Worm (Caenorhabditis elegans) whole organism, mixed stage, embryonic: ENCODE results near the gene R07E4.3.

Experiments
- M03D4.4 ChIP-seq: sonication (generic microtip); optimal IDR thresholded peaks from 2 replicates; lab custom pipeline; 2017; ENCODE audit warnings: mild to moderate bottlenecking, missing genetic modification characterization, missing compliant biosample characterization
- bed-3 ChIP-seq: fragments of 200-800 bp; sonication (Bioruptor generic); optimal IDR thresholded peaks from 3 replicates; lab custom pipeline; 2018; ENCODE audit warnings: mild to moderate bottlenecking, missing genetic modification characterization, moderate library complexity, missing compliant biosample characterization
- blmp-1 ChIP-seq: fragments of 150-350 bp; optimal IDR thresholded peaks from 2 replicates; lab custom pipeline; 2014; ENCODE audit warnings: missing biosample characterization, missing genetic modification characterization
- ceh-39 ChIP-seq: fragments of 150-350 bp; optimal IDR thresholded peaks from 2 replicates; lab custom pipeline; 2014; ENCODE audit warnings: missing biosample characterization, missing genetic modification characterization
- ceh-43 ChIP-seq: fragments of 200-800 bp; sonication (Bioruptor generic); optimal IDR thresholded peaks from 2 replicates; lab custom pipeline; 2018; ENCODE audit warnings: mild to moderate bottlenecking, missing genetic modification characterization, moderate library complexity, missing compliant biosample characterization
- ces-1 ChIP-seq: fragments of 150-350 bp; optimal IDR thresholded peaks from 2 replicates; lab custom pipeline; 2014; ENCODE audit warnings: missing biosample characterization, missing genetic modification reagents, missing genetic modification characterization
- elt-1 ChIP-seq: sonication (generic microtip); optimal IDR thresholded peaks from 2 replicates; lab custom pipeline; 2017; ENCODE audit warnings: missing genetic modification characterization, mild to moderate bottlenecking, missing compliant biosample characterization, antibody characterized with exemption, moderate library complexity, borderline replicate concordance; ENCODE audit not compliant: insufficient read depth
- elt-3 ChIP-seq: fragments of 150-350 bp; optimal IDR thresholded peaks from 2 replicates; lab custom pipeline; 2014; ENCODE audit warnings: missing biosample characterization, missing genetic modification characterization
- hlh-1 ChIP-seq: fragments of 150-350 bp; optimal IDR thresholded peaks from 2 replicates; lab custom pipeline; 2014; ENCODE audit warnings: missing biosample characterization, missing genetic modification reagents, missing genetic modification characterization
- lin-32 ChIP-seq: fragments of 200-800 bp; sonication (Bioruptor generic); optimal IDR thresholded peaks from 2 replicates; lab custom pipeline; 2018; ENCODE audit warnings: mild to moderate bottlenecking, missing genetic modification characterization, missing compliant biosample characterization
- lsy-2 ChIP-seq: fragments of 150-350 bp; optimal IDR thresholded peaks from 2 replicates; lab custom pipeline; 2014; ENCODE audit warnings: missing biosample characterization, missing genetic modification characterization
- mep-1 ChIP-seq: fragments of 150-350 bp; optimal IDR thresholded peaks from 2 replicates; lab custom pipeline; 2017; ENCODE audit warnings: missing biosample characterization, missing genetic modification reagents, missing genetic modification characterization, inconsistent platforms
- mls-2 ChIP-seq: sonication (generic microtip); optimal IDR thresholded peaks from 2 replicates; lab custom pipeline; 2016; ENCODE audit warnings: mild to moderate bottlenecking, missing genetic modification characterization, moderate library complexity, missing compliant biosample characterization
- nhr-12 ChIP-seq: fragments of 150-350 bp; optimal IDR thresholded peaks from 2 replicates; lab custom pipeline; 2014; ENCODE audit warnings: missing biosample characterization, missing genetic modification characterization
- nhr-2 ChIP-seq: fragments of 150-350 bp; optimal IDR thresholded peaks from 2 replicates; lab custom pipeline; 2014; ENCODE audit warnings: missing biosample characterization, missing genetic modification characterization
- nhr-237 ChIP-seq: fragments of 150-350 bp; optimal IDR thresholded peaks from 2 replicates; lab custom pipeline; 2014; ENCODE audit warnings: missing biosample characterization, missing genetic modification characterization
- nhr-28 ChIP-seq: fragments of 150-350 bp; optimal IDR thresholded peaks from 2 replicates; lab custom pipeline; 2014; ENCODE audit warnings: missing biosample characterization, missing genetic modification characterization
- nhr-76 ChIP-seq: sonication (generic microtip); optimal IDR thresholded peaks from 2 replicates; lab custom pipeline; 2017; ENCODE audit warnings: missing biosample characterization, missing genetic modification characterization
- pha-4 ChIP-seq: fragments of 150-350 bp; optimal IDR thresholded peaks from 2 replicates; lab custom pipeline; 2018; ENCODE audit warnings: missing biosample characterization, missing genetic modification reagents, missing genetic modification characterization
- sem-2 ChIP-seq: fragments of 200-800 bp; sonication (Bioruptor generic); optimal IDR thresholded peaks from 2 replicates; lab custom pipeline; 2018; ENCODE audit warnings: mild to moderate bottlenecking, missing genetic modification characterization, missing compliant biosample characterization
- snpc-4 ChIP-seq: fragments of 150-350 bp; optimal IDR thresholded peaks from 2 replicates; lab custom pipeline; 2014; ENCODE audit warnings: missing biosample characterization, missing genetic modification characterization
- sptf-1 ChIP-seq: sonication (generic microtip); optimal IDR thresholded peaks from 2 replicates; lab custom pipeline; 2017; ENCODE audit warnings: mild to moderate bottlenecking, missing genetic modification characterization, moderate library complexity, missing compliant biosample characterization
- tbx-8 ChIP-seq: fragments of 200-800 bp; sonication (Bioruptor generic); optimal IDR thresholded peaks from 2 replicates; lab custom pipeline; 2018; ENCODE audit warnings: mild to moderate bottlenecking, missing genetic modification characterization, moderate library complexity, missing compliant biosample characterization
- unc-120 ChIP-seq: sonication (generic microtip); optimal IDR thresholded peaks from 2 replicates; lab custom pipeline; 2017; ENCODE audit warnings: missing genetic modification characterization, missing compliant biosample characterization; ENCODE audit not compliant: poor library complexity, severe bottlenecking
- unc-39 ChIP-seq: fragments of 150-350 bp; optimal IDR thresholded peaks from 2 replicates; lab custom pipeline; 2014; ENCODE audit warnings: missing biosample characterization, missing genetic modification characterization
- unc-62 ChIP-seq: fragments of 150-350 bp; optimal IDR thresholded peaks from 2 replicates; lab custom pipeline; 2014; ENCODE audit warnings: missing biosample characterization, missing genetic modification reagents, missing genetic modification characterization
- zip-8 ChIP-seq: fragments of 150-350 bp; optimal IDR thresholded peaks from 2 replicates; lab custom pipeline; 2014; ENCODE audit warnings: missing biosample characterization, missing genetic modification characterization
- ztf-11 ChIP-seq: fragments of 150-350 bp; optimal IDR thresholded peaks from 2 replicates; lab custom pipeline; 2014; ENCODE audit warnings: missing biosample characterization, missing genetic modification characterization

R07E4.3 gene

ce11 chrX:5935473-5935872, 17.8 kb upstream of the R07E4.3 start, which contains the start of gene C46F4.3:
C46F4.3 (plus strand) TSS chrX:5935773.
- TF ChIP-seq mep-1 (tag; lab: Kevin White, UChicago) (no peak), unc-62 (GFP tag; lab: Kevin White, UChicago) (no peak), ces-1 (GFP tag; lab: Kevin White, UChicago) (no peak), zip-8 (tag; lab: Kevin White, UChicago) (no peak), lsy-2 (tag; lab: Kevin White, UChicago) (no peak), bed-3 (GFP tag; lab: Kevin White, UChicago) (no peak), nhr-2 (tag; lab: Kevin White, UChicago) (no peak), snpc-4 (no peak), lin-32 (GFP tag; lab: Kevin White, UChicago) (no peak), unc-39 (tag; lab: Kevin White, UChicago) (no peak), ceh-43 (no peak), elt-1 (tag; lab: Kevin White, UChicago) (no peak), nhr-28 (tag; lab: Kevin White, UChicago) (no peak), nhr-237 (tag; lab: Kevin White, UChicago) (no peak), pha-4 (tag; lab: Kevin White, UChicago) (no peak), tbx-8 (no peak), blmp-1 (tag; lab: Kevin White, UChicago) (no peak), elt-3 (tag; lab: Kevin White, UChicago) (no peak)

DNA sequence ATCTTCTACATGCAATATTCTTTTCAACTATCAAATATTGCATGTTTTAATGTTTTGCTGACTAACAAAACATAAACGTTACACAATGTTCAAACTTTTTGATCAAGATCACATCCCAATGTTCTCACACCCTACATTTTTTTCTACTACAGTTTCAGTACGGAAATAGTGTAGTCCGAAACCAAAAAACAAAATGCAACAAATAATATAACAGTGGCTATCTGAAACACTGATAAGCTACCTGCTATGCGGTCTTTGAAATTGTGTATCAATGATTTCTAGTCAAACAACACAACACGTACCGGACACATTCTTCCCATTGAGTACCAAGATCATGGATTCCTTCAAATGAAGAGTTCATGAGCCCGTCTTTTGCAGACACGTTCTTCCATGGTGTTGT, 11.9 kb upstream of the R07E4.3 start:
- TF ChIP-seq snpc-4 (no peak), M03D4.4 (tag; lab: Kevin White, UChicago) (no peak), zip-8 (tag; lab: Kevin White, UChicago) (no peak), elt-1 (tag; lab: Kevin White, UChicago) (no peak), elt-3 (tag; lab: Kevin White, UChicago) (no peak), sptf-1 (no peak), ztf-11 (tag; lab: Kevin White, UChicago) (no peak), hlh-1 (tag; lab: Kevin White, UChicago) (no peak), ceh-39 (tag; lab: Kevin White, UChicago) (no peak), blmp-1 (tag; lab: Kevin White, UChicago) (no peak), bed-3 (GFP tag; lab: Kevin White, UChicago) (no peak)

DNA sequence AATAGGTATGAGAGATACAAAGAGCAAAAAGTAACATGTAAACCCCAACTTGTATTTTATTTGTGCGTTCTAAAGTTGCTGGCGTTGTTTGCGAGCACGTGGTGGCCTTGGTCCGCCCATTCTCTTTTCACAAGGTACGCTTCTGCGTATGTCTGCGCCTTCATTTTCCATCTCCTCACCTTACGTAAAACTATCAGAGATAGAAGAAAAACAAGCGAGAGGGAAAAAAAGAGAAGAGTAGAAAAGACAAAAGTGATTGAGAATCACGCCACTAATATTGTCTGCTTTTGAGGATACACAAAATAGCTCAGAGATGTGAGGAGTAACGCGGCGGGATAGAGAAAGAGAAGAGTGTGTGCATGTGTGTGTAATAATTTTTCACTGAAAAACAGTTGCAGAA, 11.1 kb upstream of the R07E4.3 start:
- no peak for TF ChIP-seq zip-8 (tag; lab: Kevin White, UChicago)
- TF ChIP-seq unc-120 (tag; lab: Kevin White, UChicago), result peak; percentile 47
- peak; percentile 21 for TF ChIP-seq unc-62 (GFP tag; lab: Kevin White, UChicago)
- peak; percentile 31 for TF ChIP-seq hlh-1 (tag; lab: Kevin White, UChicago)

DNA sequence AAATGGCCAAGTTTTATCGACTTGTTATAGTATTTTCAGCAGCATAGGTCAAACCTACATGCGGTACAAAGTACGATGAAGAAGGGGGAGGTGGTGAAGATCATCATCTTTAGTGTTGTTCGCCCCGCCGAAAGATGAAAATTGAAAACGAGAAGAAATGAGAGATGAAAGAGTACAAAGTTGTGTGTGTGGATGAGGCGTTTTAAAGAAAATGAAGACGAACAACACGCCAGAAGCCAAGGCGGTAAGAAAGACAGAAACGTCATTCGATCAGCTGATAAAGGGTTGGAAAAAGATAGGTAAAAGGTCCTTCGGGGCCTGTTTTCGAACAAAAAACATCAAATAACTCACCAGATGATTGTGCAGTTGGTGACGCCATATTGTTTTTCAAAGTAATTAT, 9.3 kb upstream of the R07E4.3 start:
- TF ChIP-seq blmp-1 (tag; lab: Kevin White, UChicago) (no peak), nhr-12 (tag; lab: Kevin White, UChicago) (no peak), sem-2 (GFP tag; lab: Kevin White, UChicago) (no peak), ceh-39 (tag; lab: Kevin White, UChicago) (no peak)

DNA sequence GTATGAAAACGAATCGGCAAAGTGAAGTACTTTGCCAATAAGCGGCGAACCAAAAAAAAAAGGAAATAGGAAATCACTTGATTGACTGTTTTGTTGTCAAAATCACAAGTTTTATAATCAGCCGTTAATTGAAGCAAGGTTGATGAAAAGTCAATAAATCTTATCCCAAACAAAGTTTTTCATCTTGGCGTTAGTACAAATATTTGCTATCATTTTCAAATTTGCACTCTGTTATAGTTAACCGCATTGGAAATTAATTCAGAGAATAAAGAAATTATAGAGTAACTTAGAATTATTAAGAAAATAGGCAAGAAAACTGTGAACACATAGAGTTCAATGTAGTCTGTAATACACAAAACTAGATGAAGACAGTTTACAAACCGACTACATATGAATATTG, 8.8 kb upstream of the R07E4.3 start, which contains the start of gene acs-17:
Gene acs-17 (minus strand): TSS at position 23 of the 400 bp plus-strand sequence.
- TF ChIP-seq bed-3 (GFP tag; lab: Kevin White, UChicago) (no peak), mls-2 (no peak), unc-39 (tag; lab: Kevin White, UChicago) (no peak)

DNA sequence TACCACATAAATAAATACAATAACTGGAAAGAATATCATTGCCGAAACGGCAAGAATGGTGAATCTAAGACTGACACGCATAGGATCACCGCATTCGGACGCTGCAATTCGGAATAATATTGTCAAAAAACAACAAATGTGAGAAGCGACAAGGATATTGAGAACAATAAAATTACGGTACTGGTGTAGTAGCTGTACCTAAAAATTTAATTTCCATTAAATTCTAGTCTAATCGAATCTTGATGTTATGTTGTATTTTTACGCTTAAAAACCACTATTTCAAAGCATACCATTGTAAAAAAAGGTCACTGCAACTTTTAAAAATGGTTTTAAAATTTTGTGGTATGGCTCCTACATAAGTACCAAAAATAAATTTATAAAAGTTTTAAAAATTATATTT, 4.5 kb upstream of the R07E4.3 start, which contains the start of gene mig-23:
Gene mig-23 (minus strand): TSS at position 101 of the 400 bp plus-strand sequence.
- no peak for TF ChIP-seq unc-62 (GFP tag; lab: Kevin White, UChicago)
- no peak for TF ChIP-seq elt-1 (tag; lab: Kevin White, UChicago)
- no peak for TF ChIP-seq nhr-76 (tag; lab: Kevin White, UChicago)
- TF ChIP-seq lsy-2 (tag; lab: Kevin White, UChicago), result no peak
- TF ChIP-seq unc-120 (tag; lab: Kevin White, UChicago), result no peak
- no peak for TF ChIP-seq unc-39 (tag; lab: Kevin White, UChicago)
- TF ChIP-seq sem-2 (GFP tag; lab: Kevin White, UChicago), result no peak
